Fruit fly (Drosophila melanogaster): ENCODE results near the gene CG14435.

The CG14435 gene

dm6 chrX:6800726-6801296 is 42.9 kb downstream of the CG14435 start (continued):
- TF ChIP-seq ttk (GFP tag; IDR thresholded peaks at IDR 0.05): no peak
- TF ChIP-seq CG3847 (GFP tag; IDR thresholded peaks at IDR 0.05): 0 out of 2 replicates have a peak, but pooled peaks have one; percentile 16
- no peak for TF ChIP-seq CG9797 (GFP tag; optimal IDR thresholded peaks at IDR 0.05)
- no peak for TF ChIP-seq CG17912 (GFP tag; optimal IDR thresholded peaks at IDR 0.05)
- TF ChIP-seq Eip74EF (GFP tag; optimal IDR thresholded peaks at IDR 0.05): no peak
- TF ChIP-seq CG1024 (GFP tag; IDR thresholded peaks at IDR 0.05): no peak
- peak; percentile 33; the same call in 1 of the 2 replicates for TF ChIP-seq amos (GFP tag; IDR thresholded peaks at IDR 0.05; ENCODE audit: partially characterized antibody)
- TF ChIP-seq Rx (GFP tag; IDR thresholded peaks at IDR 0.05): peak; percentile 46; the same call in 1 of the 2 replicates
- TF ChIP-seq scrt (GFP tag; optimal IDR thresholded peaks at IDR 0.05): peak; percentile 40
- TF ChIP-seq CG11247 (GFP tag; IDR thresholded peaks at IDR 0.05): no peak
- TF ChIP-seq Six4 (GFP tag; optimal IDR thresholded peaks at IDR 0.05): peak; percentile 9
- TF ChIP-seq Scr (GFP tag; IDR thresholded peaks at IDR 0.05; ENCODE audit: partially characterized antibody): no peak
- no peak for TF ChIP-seq CG32772 (GFP tag; IDR thresholded peaks at IDR 0.05)
- no peak for TF ChIP-seq CG17802 (tag; optimal IDR thresholded peaks at IDR 0.05)
- TF ChIP-seq CG16813 (GFP tag; IDR thresholded peaks at IDR 0.05; ENCODE audit: partially characterized antibody): no peak
- peak; percentile 29 for TF ChIP-seq Blimp-1 (GFP tag; optimal IDR thresholded peaks at IDR 0.05)
- no peak for TF ChIP-seq CG15479 (GFP tag; optimal IDR thresholded peaks at IDR 0.05)
- TF ChIP-seq CG33557 (GFP tag; optimal IDR thresholded peaks at IDR 0.05): no peak
- TF ChIP-seq bsh (GFP tag; optimal IDR thresholded peaks at IDR 0.05): peak in 1 of 2 experiments; percentile 42
- no peak for TF ChIP-seq D19A (tag; optimal IDR thresholded peaks at IDR 0.05)
- TF ChIP-seq CG11085 (GFP tag; IDR thresholded peaks at IDR 0.05): no peak
- no peak for TF ChIP-seq seq (GFP tag; IDR thresholded peaks at IDR 0.05)
- TF ChIP-seq Rfx (GFP tag; IDR thresholded peaks at IDR 0.05): peak; percentile 60; the same call in 1 of the 2 replicates
- no peak for TF ChIP-seq hkb (optimal IDR thresholded peaks at IDR 0.05)
- TF ChIP-seq hkb (GFP tag; IDR thresholded peaks at IDR 0.05): 0 out of 2 replicates have a peak, but pooled peaks have one; percentile 10
- TF ChIP-seq CG9932 (GFP tag; IDR thresholded peaks at IDR 0.05): peak; percentile 25; the same call in 1 of the 2 replicates
- no peak for TF ChIP-seq fru (optimal IDR thresholded peaks at IDR 0.05)
- no peak for TF ChIP-seq CG6813 (GFP tag; optimal IDR thresholded peaks at IDR 0.05)
- TF ChIP-seq Dek (tag; optimal IDR thresholded peaks at IDR 0.05): peak; percentile 29
- TF ChIP-seq ind (GFP tag; optimal IDR thresholded peaks at IDR 0.05): peak; percentile 24
- no peak for TF ChIP-seq yki (optimal IDR thresholded peaks at IDR 0.05)
- peak; percentile 71 for TF ChIP-seq exex (tag; optimal IDR thresholded peaks at IDR 0.05)
- no peak for TF ChIP-seq CG10431 (GFP tag; optimal IDR thresholded peaks at IDR 0.05)
- no peak for TF ChIP-seq gsb (GFP tag; IDR thresholded peaks at IDR 0.05)
- no peak for TF ChIP-seq zen (tag; optimal IDR thresholded peaks at IDR 0.05)
- TF ChIP-seq CG7786 (GFP tag; optimal IDR thresholded peaks at IDR 0.05): no peak
- TF ChIP-seq Hr39 (optimal IDR thresholded peaks at IDR 0.05): no peak
- TF ChIP-seq ken (GFP tag; IDR thresholded peaks at IDR 0.05): 0 out of 3 replicates have a peak, but pooled peaks have one; percentile 19
- TF ChIP-seq Nf-YA (GFP tag; IDR thresholded peaks at IDR 0.05): no peak
- TF ChIP-seq Elba2 (GFP tag; optimal IDR thresholded peaks at IDR 0.05): no peak
- 0 out of 3 replicates have a peak, but pooled peaks have one; percentile 25 for TF ChIP-seq Optix (GFP tag; IDR thresholded peaks at IDR 0.05)
- TF ChIP-seq inv (GFP tag; IDR thresholded peaks at IDR 0.05; ENCODE audit: partially characterized antibody): no peak
- no peak for TF ChIP-seq wdn (GFP tag; IDR thresholded peaks at IDR 0.05)
- TF ChIP-seq CG11093 (GFP tag; IDR thresholded peaks at IDR 0.05): no peak
- TF ChIP-seq Sox102F (GFP tag; optimal IDR thresholded peaks at IDR 0.05): peak; percentile 51
- TF ChIP-seq h (optimal IDR thresholded peaks at IDR 0.05): no peak
- no peak for TF ChIP-seq chn (GFP tag; optimal IDR thresholded peaks at IDR 0.05)
- TF ChIP-seq CG7271 (tag; optimal IDR thresholded peaks at IDR 0.05): no peak
- TF ChIP-seq CHES-1-like (GFP tag; optimal IDR thresholded peaks at IDR 0.05): no peak
- TF ChIP-seq fd96Cb (tag; optimal IDR thresholded peaks at IDR 0.05): peak; percentile 27
- TF ChIP-seq CG17359 (tag; optimal IDR thresholded peaks at IDR 0.05): peak; percentile 46

Data from whole organism, embryonic.